Fruit fly (Drosophila melanogaster) Kc167 (cell line): ENCODE measurements around the gene CG7006.

Experiments
- Myc ChIP-seq: fragments of >200 bp; optimal IDR thresholded peaks from 2 replicates; lab custom pipeline; 2017; ENCODE audit warnings: missing external identifiers
- Sin3A ChIP-seq: fragments of >200 bp; optimal IDR thresholded peaks from 2 replicates; lab custom pipeline; 2018; ENCODE audit warnings: missing external identifiers
- h ChIP-seq: fragments of >200 bp; optimal IDR thresholded peaks from 3 replicates; lab custom pipeline; 2018; ENCODE audit warnings: missing external identifiers
- insv ChIP-seq: fragments of >200 bp; optimal IDR thresholded peaks from 3 replicates; lab custom pipeline; 2018; ENCODE audit warnings: missing external identifiers
- psq ChIP-seq: fragments of >200 bp; optimal IDR thresholded peaks from 2 replicates; lab custom pipeline; 2017; ENCODE audit warnings: missing external identifiers
- ttk ChIP-seq: sonication (Bioruptor generic); optimal IDR thresholded peaks from 2 replicates; lab custom pipeline; 2017; ENCODE audit warnings: missing external identifiers

Gene CG7006

dm6 chr3R:24828234-24828633 lies 22.2 kb upstream of the CG7006 start, which contains the start of gene RabX4:
TSS of gene RabX4 (minus strand) at chr3R:24828409.
- TF ChIP-seq ttk (lab: Kevin White, UChicago), result no peak
- no peak for TF ChIP-seq Sin3A (lab: Kevin White, UChicago)
- no peak for TF ChIP-seq Myc (lab: Kevin White, UChicago)
- TF ChIP-seq insv (lab: Kevin White, UChicago), result no peak
- TF ChIP-seq h (lab: Kevin White, UChicago), result no peak
- no peak for TF ChIP-seq psq (lab: Kevin White, UChicago)

- no peak for TF ChIP-seq insv (lab: Kevin White, UChicago)
- no peak for TF ChIP-seq Myc (lab: Kevin White, UChicago)
- no peak for TF ChIP-seq Sin3A (lab: Kevin White, UChicago)
- TF ChIP-seq psq (lab: Kevin White, UChicago), result no peak
- TF ChIP-seq ttk (lab: Kevin White, UChicago), result no peak
- no peak for TF ChIP-seq h (lab: Kevin White, UChicago)
These were observed 20.5 kb upstream of the CG7006 start, which contains the start of the genes Kaz and CG43273 for dm6 chr3R:24829887-24830351. TSS of gene Kaz (minus strand) at chr3R:24829959. TSS of gene CG43273 (plus strand) at chr3R:24830301.

dm6 chr3R:24833652-24834051 lies 16.8 kb upstream of the CG7006 start, which contains the start of gene sosie:
TSS of gene sosie (plus strand) at chr3R:24833952.
- TF ChIP-seq psq (lab: Kevin White, UChicago), result no peak

dm6 chr3R:24841063-24841462 lies 9.4 kb upstream of the CG7006 start, which contains the start of gene CG33658:
TSS of gene CG33658 (minus strand) at chr3R:24841163.
- TF ChIP-seq Myc (lab: Kevin White, UChicago), result no peak
- TF ChIP-seq psq (lab: Kevin White, UChicago), result no peak
- TF ChIP-seq insv (lab: Kevin White, UChicago), result no peak
- TF ChIP-seq h (lab: Kevin White, UChicago), result no peak
- no peak for TF ChIP-seq ttk (lab: Kevin White, UChicago)
- TF ChIP-seq Sin3A (lab: Kevin White, UChicago), result no peak

- no peak for TF ChIP-seq Sin3A (lab: Kevin White, UChicago)
- TF ChIP-seq Myc (lab: Kevin White, UChicago), result no peak
- TF ChIP-seq psq (lab: Kevin White, UChicago), result no peak
- TF ChIP-seq h (lab: Kevin White, UChicago), result no peak
- no peak for TF ChIP-seq ttk (lab: Kevin White, UChicago)
- TF ChIP-seq insv (lab: Kevin White, UChicago), result no peak
These were observed 8.8 kb upstream of the CG7006 start, which contains the start of gene Esp for dm6 chr3R:24841635-24842034. TSS of gene Esp (plus strand) at chr3R:24841935.

dm6 chr3R:24845148-24845547 lies 5.3 kb upstream of the CG7006 start:
- no peak for TF ChIP-seq h (lab: Kevin White, UChicago)
- no peak for TF ChIP-seq Sin3A (lab: Kevin White, UChicago)
- no peak for TF ChIP-seq psq (lab: Kevin White, UChicago)
- TF ChIP-seq ttk (lab: Kevin White, UChicago), result no peak
- TF ChIP-seq insv (lab: Kevin White, UChicago), result no peak
- no peak for TF ChIP-seq Myc (lab: Kevin White, UChicago)

- TF ChIP-seq Sin3A (lab: Kevin White, UChicago) (no peak), Myc (lab: Kevin White, UChicago) (no peak), h (lab: Kevin White, UChicago) (no peak), ttk (lab: Kevin White, UChicago) (no peak)
These were observed 4.2 kb upstream of the CG7006 start for dm6 chr3R:24845952-24846848.

- TF ChIP-seq Sin3A (lab: Kevin White, UChicago), result no peak
- no peak for TF ChIP-seq h (lab: Kevin White, UChicago)
- no peak for TF ChIP-seq Myc (lab: Kevin White, UChicago)
- TF ChIP-seq insv (lab: Kevin White, UChicago), result no peak
- no peak for TF ChIP-seq psq (lab: Kevin White, UChicago)
- TF ChIP-seq ttk (lab: Kevin White, UChicago), result no peak
These were observed 1.0 kb downstream of the CG7006 start, which contains the start of gene Nct for dm6 chr3R:24851429-24851828. TSS of gene Nct (plus strand) at chr3R:24851601.

- TF ChIP-seq ttk (lab: Kevin White, UChicago) (no peak), h (lab: Kevin White, UChicago) (no peak), psq (lab: Kevin White, UChicago) (no peak), Myc (lab: Kevin White, UChicago) (no peak), insv (lab: Kevin White, UChicago) (no peak), Sin3A (lab: Kevin White, UChicago) (no peak)
These were observed 5.7 kb downstream of the CG7006 start, which contains the start of gene HDAC11 for dm6 chr3R:24856143-24856542. TSS of gene HDAC11 (minus strand) at chr3R:24856243.

dm6 chr3R:24857459-24857858 lies 7.0 kb downstream of the CG7006 start, which contains the start of gene CAH4:
TSS of gene CAH4 (minus strand) at chr3R:24857559.
- no peak for TF ChIP-seq ttk (lab: Kevin White, UChicago)
- no peak for TF ChIP-seq Myc (lab: Kevin White, UChicago)
- no peak for TF ChIP-seq psq (lab: Kevin White, UChicago)
- no peak for TF ChIP-seq Sin3A (lab: Kevin White, UChicago)
- no peak for TF ChIP-seq h (lab: Kevin White, UChicago)
- TF ChIP-seq insv (lab: Kevin White, UChicago), result no peak

dm6 chr3R:24859701-24860100 lies 9.3 kb downstream of the CG7006 start, which contains the start of gene ppk22:
TSS of gene ppk22 (minus strand) at chr3R:24859801.
- no peak for TF ChIP-seq psq (lab: Kevin White, UChicago)
- TF ChIP-seq Sin3A (lab: Kevin White, UChicago), result no peak
- no peak for TF ChIP-seq h (lab: Kevin White, UChicago)
- TF ChIP-seq ttk (lab: Kevin White, UChicago), result no peak
- TF ChIP-seq insv (lab: Kevin White, UChicago), result no peak
- no peak for TF ChIP-seq Myc (lab: Kevin White, UChicago)
